Fruit fly (Drosophila melanogaster) whole organism, adult: Measurements from ENCODE around the gene CG15539.

Experiments
- CG11617 ChIP-seq: fragments of 200-800 bp; sonication (Bioruptor generic); optimal IDR thresholded peaks from 2 replicates; lab custom pipeline; 2017; ENCODE audit warnings: mild to moderate bottlenecking, missing biosample characterization, missing genetic modification reagents, missing genetic modification characterization
- CG12768 ChIP-seq: fragments of 200-800 bp; sonication (Bioruptor generic); optimal IDR thresholded peaks from 2 replicates; lab custom pipeline; 2017; ENCODE audit warnings: missing biosample characterization, missing genetic modification characterization, mild to moderate bottlenecking, moderate library complexity, missing genetic modification reagents
- CG14711 ChIP-seq: fragments of 200-800 bp; sonication (Bioruptor generic); optimal IDR thresholded peaks from 2 replicates; lab custom pipeline; 2018; ENCODE audit warnings: missing biosample characterization, mild to moderate bottlenecking, missing genetic modification characterization, moderate library complexity
- CG1620 ChIP-seq: fragments of 200-800 bp; sonication (Bioruptor generic); optimal IDR thresholded peaks from 2 replicates; lab custom pipeline; 2016; ENCODE audit warnings: missing biosample characterization, missing genetic modification characterization
- CG33017 ChIP-seq: fragments of 200-800 bp; sonication (Bioruptor generic); optimal IDR thresholded peaks from 2 replicates; lab custom pipeline; 2018; ENCODE audit warnings: missing biosample characterization, mild to moderate bottlenecking, missing genetic modification characterization, moderate library complexity
- CG5204 ChIP-seq: fragments of 200-800 bp; sonication (Bioruptor generic); optimal IDR thresholded peaks from 2 replicates; lab custom pipeline; 2016; ENCODE audit warnings: missing biosample characterization, missing genetic modification characterization
- CG7045 ChIP-seq: fragments of 200-800 bp; sonication (Bioruptor generic); optimal IDR thresholded peaks from 2 replicates; lab custom pipeline; 2017; ENCODE audit warnings: missing biosample characterization, mild to moderate bottlenecking, missing genetic modification characterization
- CG7101 ChIP-seq: fragments of 200-800 bp; sonication (Bioruptor generic); optimal IDR thresholded peaks from 2 replicates; lab custom pipeline; 2018; ENCODE audit warnings: missing biosample characterization, mild to moderate bottlenecking, missing genetic modification characterization, moderate library complexity
- Clk ChIP-seq: fragments of 200-800 bp; sonication (Bioruptor generic); optimal IDR thresholded peaks from 2 replicates; lab custom pipeline; 2017; ENCODE audit warnings: missing biosample characterization, missing genetic modification characterization
- Crg-1 ChIP-seq: fragments of 200-800 bp; sonication (Bioruptor generic); optimal IDR thresholded peaks from 2 replicates; lab custom pipeline; 2016; ENCODE audit warnings: missing biosample characterization, missing genetic modification characterization
- Hr96 ChIP-seq: fragments of 200-800 bp; sonication (Bioruptor generic); optimal IDR thresholded peaks from 2 replicates; lab custom pipeline; 2016; ENCODE audit warnings: missing biosample characterization, missing genetic modification characterization
- Mnt ChIP-seq: fragments of 200-800 bp; sonication (Bioruptor generic); optimal IDR thresholded peaks from 2 replicates; lab custom pipeline; 2016; ENCODE audit warnings: missing biosample characterization, mild to moderate bottlenecking, missing genetic modification characterization
- bab1 ChIP-seq: fragments of 200-800 bp; sonication (Bioruptor generic); optimal IDR thresholded peaks from 3 replicates; lab custom pipeline; 2019; ENCODE audit warnings: missing biosample characterization, mild to moderate bottlenecking, missing genetic modification characterization, moderate library complexity
- cic ChIP-seq: fragments of 200-800 bp; sonication (Bioruptor generic); optimal IDR thresholded peaks from 2 replicates; lab custom pipeline; 2017; ENCODE audit warnings: missing biosample characterization, mild to moderate bottlenecking, missing genetic modification characterization, moderate library complexity
- cnc ChIP-seq, 2 experiments: fragments of >200 bp; optimal IDR thresholded peaks; 2 replicates each; lab custom pipeline; 2017
- kay ChIP-seq: fragments of 200-800 bp; sonication (Bioruptor generic); peaks from one replicate; lab custom pipeline; 2016; ENCODE audit warnings: missing biosample characterization, missing genetic modification characterization, borderline replicate concordance
- ovo ChIP-seq: fragments of 200-800 bp; sonication (Bioruptor generic); optimal IDR thresholded peaks from 2 replicates; lab custom pipeline; 2016; ENCODE audit warnings: missing biosample characterization, missing genetic modification characterization
- pad ChIP-seq: fragments of 200-800 bp; sonication (Bioruptor generic); optimal IDR thresholded peaks from 3 replicates; lab custom pipeline; 2017; ENCODE audit warnings: missing biosample characterization, missing genetic modification characterization, mild to moderate bottlenecking, moderate library complexity, missing genetic modification reagents
- tj ChIP-seq: fragments of 200-800 bp; sonication (Bioruptor generic); optimal IDR thresholded peaks from 3 replicates; lab custom pipeline; 2017; ENCODE audit warnings: missing biosample characterization, mild to moderate bottlenecking, missing genetic modification characterization, moderate library complexity
- toe ChIP-seq: fragments of 200-800 bp; sonication (Bioruptor generic); optimal IDR thresholded peaks from 2 replicates; lab custom pipeline; 2016; ENCODE audit warnings: missing biosample characterization, missing genetic modification characterization

CG15539 gene

DNA sequence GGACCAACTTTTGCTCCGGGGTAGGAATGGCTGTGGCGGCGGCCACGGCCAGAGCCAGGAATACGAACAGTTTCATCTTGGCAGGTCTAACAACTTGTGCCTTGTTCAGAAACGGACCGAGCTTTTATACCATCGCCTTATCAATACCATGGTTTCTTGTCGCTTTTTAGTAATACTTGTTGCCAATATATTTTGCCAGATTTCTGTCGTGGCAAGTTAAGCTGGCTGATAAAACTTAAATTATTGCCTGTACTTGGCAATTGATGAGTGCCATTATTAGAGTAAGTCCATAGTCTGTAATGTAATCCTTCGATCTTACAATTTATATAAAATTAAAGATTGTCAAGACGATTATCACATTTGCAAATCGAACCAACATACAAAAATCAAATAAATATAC, 18.0 kb upstream of the CG15539 start, which contains the start of gene Jon99Fii:
Jon99Fii (minus strand) TSS at position 101 of the 400 bp plus-strand sequence.
- TF ChIP-seq CG5204 (GFP tag; lab: Kevin White, UChicago), result no peak
- no peak for TF ChIP-seq Crg-1 (GFP tag; lab: Kevin White, UChicago)
- no peak for TF ChIP-seq CG12768 (GFP tag; lab: Kevin White, UChicago)
- no peak for TF ChIP-seq pad (GFP tag; lab: Kevin White, UChicago)
- no peak for TF ChIP-seq Mnt (GFP tag; lab: Kevin White, UChicago)
- no peak for TF ChIP-seq CG1620 (GFP tag; lab: Kevin White, UChicago)
- TF ChIP-seq tj, result no peak
- no peak for TF ChIP-seq cic
- no peak for TF ChIP-seq bab1 (GFP tag; lab: Kevin White, UChicago)
- no peak for TF ChIP-seq CG33017 (tag; lab: Kevin White, UChicago)
- no peak for TF ChIP-seq toe (GFP tag; lab: Kevin White, UChicago)
- no peak for TF ChIP-seq CG7045 (GFP tag; lab: Kevin White, UChicago)
- TF ChIP-seq ovo, result no peak
- no peak for TF ChIP-seq CG7101 (tag; lab: Kevin White, UChicago)
- TF ChIP-seq Clk (GFP tag; lab: Kevin White, UChicago), result no peak
- no peak for TF ChIP-seq Hr96 (GFP tag; lab: Kevin White, UChicago)

- TF ChIP-seq pad (GFP tag; lab: Kevin White, UChicago) (no peak), Hr96 (GFP tag; lab: Kevin White, UChicago) (no peak)
Observed at dm6 chr3R:30488663-30489062, 17.1 kb upstream of the CG15539 start, which contains the start of gene Jon99Fi. Gene Jon99Fi, plus strand, starts transcription at chr3R:30488963.

- TF ChIP-seq Mnt (GFP tag; lab: Kevin White, UChicago) (no peak), CG33017 (tag; lab: Kevin White, UChicago) (no peak), CG1620 (GFP tag; lab: Kevin White, UChicago) (no peak), toe (GFP tag; lab: Kevin White, UChicago) (no peak), tj (no peak), CG11617 (GFP tag; lab: Kevin White, UChicago) (no peak), CG5204 (GFP tag; lab: Kevin White, UChicago) (no peak), cnc (optimal IDR thresholded peaks at IDR 0.05; lab: Kevin White, UChicago) (no peak), pad (GFP tag; lab: Kevin White, UChicago) (no peak), Clk (GFP tag; lab: Kevin White, UChicago) (no peak), kay (no peak), ovo (no peak)
Observed at dm6 chr3R:30489797-30490196, 16.0 kb upstream of the CG15539 start, which contains the start of gene PH4alphaSG2. Gene PH4alphaSG2, plus strand, starts transcription at chr3R:30490074.

dm6 chr3R:30496103-30496858, 9.5 kb upstream of the CG15539 start, which contains the start of gene PH4alphaMP:
Gene PH4alphaMP, minus strand, starts transcription at chr3R:30496153.
- TF ChIP-seq kay, result no peak
- TF ChIP-seq CG7101 (tag; lab: Kevin White, UChicago), result no peak
- TF ChIP-seq Hr96 (GFP tag; lab: Kevin White, UChicago), result no peak
- TF ChIP-seq CG5204 (GFP tag; lab: Kevin White, UChicago), result no peak
- no peak for TF ChIP-seq tj
- no peak for TF ChIP-seq CG33017 (tag; lab: Kevin White, UChicago)
- no peak for TF ChIP-seq pad (GFP tag; lab: Kevin White, UChicago)

DNA sequence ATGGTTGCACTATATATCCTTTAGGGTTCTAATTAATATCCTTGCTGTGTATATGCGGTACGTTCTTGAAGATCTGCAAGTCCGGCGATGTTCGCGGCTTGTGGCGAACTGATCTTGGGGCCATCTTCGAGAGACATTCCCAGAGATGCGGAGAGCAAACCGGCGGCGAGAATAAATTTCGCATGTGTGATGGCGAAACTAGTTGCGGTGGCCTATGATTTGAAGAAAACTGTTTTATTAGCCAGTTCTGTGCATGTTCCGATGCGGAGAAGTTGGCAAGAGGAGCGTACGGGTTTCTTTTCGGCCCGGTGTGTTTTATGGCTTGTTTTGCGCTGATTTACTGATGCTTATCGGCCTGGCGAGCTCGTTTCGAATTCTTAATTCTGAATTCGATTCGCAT, 5.6 kb upstream of the CG15539 start, which contains the start of gene PH4alphaNE1:
PH4alphaNE1 (minus strand) TSS at position 101 of the 400 bp plus-strand sequence.
- no peak for TF ChIP-seq Crg-1 (GFP tag; lab: Kevin White, UChicago)
- TF ChIP-seq kay, result no peak
- no peak for TF ChIP-seq toe (GFP tag; lab: Kevin White, UChicago)
- TF ChIP-seq pad (GFP tag; lab: Kevin White, UChicago), result no peak

- TF ChIP-seq Crg-1 (GFP tag; lab: Kevin White, UChicago) (no peak), CG5204 (GFP tag; lab: Kevin White, UChicago) (no peak), cnc (optimal IDR thresholded peaks at IDR 0.05; lab: Kevin White, UChicago) (no peak), CG14711 (no peak), CG11617 (GFP tag; lab: Kevin White, UChicago) (no peak), CG1620 (GFP tag; lab: Kevin White, UChicago) (no peak), CG7045 (GFP tag; lab: Kevin White, UChicago) (no peak), kay (no peak), CG12768 (GFP tag; lab: Kevin White, UChicago) (no peak), Hr96 (GFP tag; lab: Kevin White, UChicago) (no peak), Clk (GFP tag; lab: Kevin White, UChicago) (no peak)
Observed at dm6 chr3R:30501174-30501573, 4.6 kb upstream of the CG15539 start.

dm6 chr3R:30503406-30503805, 2.4 kb upstream of the CG15539 start, which contains the start of gene CG31371:
Gene CG31371, minus strand, starts transcription at chr3R:30503506.
- TF ChIP-seq bab1 (GFP tag; lab: Kevin White, UChicago) (no peak), CG14711 (no peak), Hr96 (GFP tag; lab: Kevin White, UChicago) (no peak), CG11617 (GFP tag; lab: Kevin White, UChicago) (no peak), pad (GFP tag; lab: Kevin White, UChicago) (no peak), CG7101 (tag; lab: Kevin White, UChicago) (no peak), CG5204 (GFP tag; lab: Kevin White, UChicago) (no peak), CG12768 (GFP tag; lab: Kevin White, UChicago) (no peak), ovo (no peak), CG33017 (tag; lab: Kevin White, UChicago) (no peak), CG7045 (GFP tag; lab: Kevin White, UChicago) (no peak), Clk (GFP tag; lab: Kevin White, UChicago) (no peak), CG1620 (GFP tag; lab: Kevin White, UChicago) (no peak), kay (no peak)
